Worm (Caenorhabditis elegans) whole organism, L3 larva: ENCODE measurements around the gene C08F1.8.

ENCODE experiments used
- ama-1 ChIP-seq: fragments of 150-350 bp; optimal IDR thresholded peaks from 2 replicates; lab custom pipeline; 2018
- elt-2 ChIP-seq: sonication (generic microtip); optimal IDR thresholded peaks from 2 replicates; lab custom pipeline; 2016; ENCODE audit warnings: missing genetic modification reagents, mild to moderate bottlenecking, missing genetic modification characterization, missing compliant biosample characterization
- nfya-1 ChIP-seq: sonication (generic microtip); optimal IDR thresholded peaks from 2 replicates; lab custom pipeline; 2017; ENCODE audit warnings: missing genetic modification characterization, mild to moderate bottlenecking, missing compliant biosample characterization, antibody characterized with exemption, moderate library complexity; ENCODE audit not compliant: insufficient read depth
- nhr-11 ChIP-seq: fragments of 150-350 bp; optimal IDR thresholded peaks from 2 replicates; lab custom pipeline; 2014; ENCODE audit warnings: missing biosample characterization, missing genetic modification characterization
- nhr-28 ChIP-seq: fragments of 150-350 bp; optimal IDR thresholded peaks from 2 replicates; lab custom pipeline; 2014; ENCODE audit warnings: missing biosample characterization, missing genetic modification characterization
- unc-62 ChIP-seq: fragments of 150-350 bp; sonication (generic microtip); optimal IDR thresholded peaks from 4 replicates; lab custom pipeline; 2014; ENCODE audit warnings: missing biosample characterization, missing genetic modification reagents, missing genetic modification characterization

DNA sequence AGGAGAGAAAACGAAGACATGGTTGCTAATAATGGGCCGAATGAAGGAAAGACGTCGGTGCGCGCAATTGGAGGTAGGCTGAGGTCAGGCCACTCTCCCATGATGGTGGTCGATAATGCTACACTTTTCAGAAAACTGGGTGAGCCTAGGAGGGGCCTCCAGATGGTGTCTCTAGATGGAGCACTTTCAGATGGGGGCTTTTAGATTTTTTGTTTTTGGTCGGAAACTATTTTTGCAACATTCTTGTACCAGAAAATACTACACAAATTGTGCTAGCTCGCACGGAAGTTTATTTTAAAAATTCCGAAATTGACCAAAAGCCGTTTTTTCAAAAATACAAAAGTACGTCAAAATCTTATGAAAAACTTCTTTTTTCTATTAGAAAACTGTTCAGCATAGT lies 10.2 kb upstream of the C08F1.8 start, which contains the start of gene fbxb-10:
- TF ChIP-seq nhr-28 (no peak), ama-1 (lab: Kevin White, UChicago) (no peak), nhr-11 (tag; lab: Kevin White, UChicago) (no peak), nfya-1 (tag; lab: Kevin White, UChicago) (no peak), unc-62 (no peak), elt-2 (tag; lab: Kevin White, UChicago) (no peak)
